Worm (Caenorhabditis elegans): ENCODE measurements around the gene acc-3.

DNA sequence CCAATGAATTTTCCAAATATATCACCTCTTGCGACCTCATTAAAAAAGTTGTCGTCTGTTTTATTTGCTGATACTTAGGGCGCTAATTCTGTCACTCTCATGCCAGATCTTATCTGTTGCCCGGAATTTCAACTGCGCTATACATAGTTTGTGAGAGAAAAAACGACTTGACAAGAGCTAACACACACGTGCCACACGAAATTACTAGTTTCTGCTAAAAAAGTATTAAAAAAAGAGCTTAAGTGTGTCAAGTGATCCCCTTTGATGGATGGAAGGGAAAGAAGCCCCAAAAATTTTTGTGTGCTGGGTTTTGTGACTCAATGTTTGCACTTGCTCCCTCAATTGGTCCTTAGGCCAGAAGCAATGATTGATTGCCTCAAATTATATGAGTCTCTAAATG, 13.3 kb upstream of the acc-3 start:
- TF ChIP-seq blmp-1 (tag; optimal IDR thresholded peaks at IDR 0.05), result no peak
- no peak for TF ChIP-seq ceh-82 (tag; optimal IDR thresholded peaks at IDR 0.05)
- TF ChIP-seq unc-130 (tag; optimal IDR thresholded peaks at IDR 0.05), result no peak
- TF ChIP-seq fkh-10 (GFP tag; optimal IDR thresholded peaks at IDR 0.05), result no peak
- TF ChIP-seq unc-62 (GFP tag; optimal IDR thresholded peaks at IDR 0.05), result no peak
- TF ChIP-seq snpc-4 (tag; optimal IDR thresholded peaks at IDR 0.05), result no peak
- no peak for TF ChIP-seq F16B12.6 (tag; optimal IDR thresholded peaks at IDR 0.05)
- no peak for TF ChIP-seq nhr-11 (tag; optimal IDR thresholded peaks at IDR 0.05)
- TF ChIP-seq aly-2 (tag; optimal IDR thresholded peaks at IDR 0.05), result no peak
- no peak for TF ChIP-seq pqm-1 (tag; optimal IDR thresholded peaks at IDR 0.05)
- TF ChIP-seq nhr-77 (tag; optimal IDR thresholded peaks at IDR 0.05), result no peak
- TF ChIP-seq skn-1 (tag; optimal IDR thresholded peaks at IDR 0.05), result no peak
- no peak for TF ChIP-seq zip-4 (GFP tag; optimal IDR thresholded peaks at IDR 0.05)

Measured in whole organism, L1 larva.